Worm (Caenorhabditis elegans): ENCODE data around the gene nspc-17.
A peak's percentile ranks its signal among the peaks of the same experiment; 100 is the strongest.

- TF ChIP-seq lin-15B (tag; optimal IDR thresholded peaks at IDR 0.05) (no peak), F16B12.6 (tag; optimal IDR thresholded peaks at IDR 0.05) (no peak), pqm-1 (tag; optimal IDR thresholded peaks at IDR 0.05) (no peak), sox-4 (tag; optimal IDR thresholded peaks at IDR 0.05) (no peak), fkh-4 (tag; optimal IDR thresholded peaks at IDR 0.05; ENCODE audit: borderline replicate concordance) (no peak), tlp-1 (tag; optimal IDR thresholded peaks at IDR 0.05) (no peak), unc-130 (tag; optimal IDR thresholded peaks at IDR 0.05) (no peak), nhr-71 (tag; optimal IDR thresholded peaks at IDR 0.05) (peak; percentile 31), sptf-1 (tag; optimal IDR thresholded peaks at IDR 0.05) (no peak), lir-3 (tag; optimal IDR thresholded peaks at IDR 0.05; ENCODE audit: poor library complexity) (no peak), lin-14 (GFP tag; optimal IDR thresholded peaks at IDR 0.05) (peak; percentile 34), zag-1 (tag; optimal IDR thresholded peaks at IDR 0.05) (no peak)
Measured at ce11 chrX:14487333-14487732, 37.6 kb downstream of the nspc-17 start.

Data from whole organism, L1 larva.